Worm (Caenorhabditis elegans) whole organism, L3 larva: ENCODE results near the gene K08F4.12.

Experiments
- ZK546.5 ChIP-seq: sonication (generic microtip); optimal IDR thresholded peaks from 2 replicates; lab custom pipeline; 2017; ENCODE audit warnings: missing biosample characterization, missing genetic modification characterization
- fkh-10 ChIP-seq: sonication (generic microtip); optimal IDR thresholded peaks from 2 replicates; lab custom pipeline; 2017; ENCODE audit warnings: missing biosample characterization, missing genetic modification reagents, missing genetic modification characterization
- unc-39 ChIP-seq: sonication (generic microtip); optimal IDR thresholded peaks from 4 replicates; lab custom pipeline; 2017; ENCODE audit warnings: missing biosample characterization, missing genetic modification characterization
- ztf-11 ChIP-seq: fragments of 150-350 bp; optimal IDR thresholded peaks from 2 replicates; lab custom pipeline; 2014; ENCODE audit warnings: missing biosample characterization, missing genetic modification characterization

- TF ChIP-seq ZK546.5 (tag; lab: Kevin White, UChicago) (no peak), ztf-11 (no peak), fkh-10 (no peak), unc-39 (tag; lab: Kevin White, UChicago) (no peak)
Measured at ce11 chrIV:10137804-10138203, at the start of gene K08F4.12.
